Worm (Caenorhabditis elegans) whole organism, early embryonic: ENCODE measurements around the gene C32C4.3.

ENCODE experiments used
- B0310.2 ChIP-seq: sonication (generic microtip); optimal IDR thresholded peaks from 2 replicates; lab custom pipeline; 2016; ENCODE audit warnings: mild to moderate bottlenecking, missing genetic modification characterization, missing compliant biosample characterization
- F13C5.2 ChIP-seq: sonication (generic microtip); optimal IDR thresholded peaks from 2 replicates; lab custom pipeline; 2017; ENCODE audit warnings: mild to moderate bottlenecking, missing genetic modification characterization, inconsistent platforms, missing compliant biosample characterization
- aly-1 ChIP-seq: sonication (generic microtip); optimal IDR thresholded peaks from 2 replicates; lab custom pipeline; 2016; ENCODE audit warnings: missing genetic modification characterization, missing compliant biosample characterization
- ama-1 ChIP-seq: fragments of 150-350 bp; optimal IDR thresholded peaks from 2 replicates; lab custom pipeline; 2014
- ceh-13 ChIP-seq: fragments of 200-800 bp; sonication (Bioruptor generic); optimal IDR thresholded peaks from 2 replicates; lab custom pipeline; 2018; ENCODE audit warnings: mild to moderate bottlenecking, missing genetic modification characterization, missing compliant biosample characterization
- ceh-36 ChIP-seq: sonication (generic microtip); optimal IDR thresholded peaks from 2 replicates; lab custom pipeline; 2016; ENCODE audit warnings: missing genetic modification characterization, inconsistent platforms, missing compliant biosample characterization
- ets-7 ChIP-seq: sonication (generic microtip); optimal IDR thresholded peaks from 2 replicates; lab custom pipeline; 2016; ENCODE audit warnings: missing genotype, missing genetic modification characterization, missing compliant biosample characterization
- flt-1 ChIP-seq: fragments of 200-800 bp; sonication (Bioruptor generic); IDR thresholded peaks from 2 replicates; pipeline ENCODE4 v1.3.6; 2022; ENCODE audit warnings: missing genetic modification characterization, missing compliant biosample characterization
- hmbx-1 ChIP-seq: sonication (generic microtip); optimal IDR thresholded peaks from 2 replicates; lab custom pipeline; 2016; ENCODE audit warnings: mild to moderate bottlenecking, missing genetic modification characterization, missing compliant biosample characterization
- hmg-4 ChIP-seq: fragments of 200-800 bp; sonication (Bioruptor generic); optimal IDR thresholded peaks from 2 replicates; lab custom pipeline; 2018; ENCODE audit warnings: mild to moderate bottlenecking, missing genetic modification characterization, missing compliant biosample characterization
- hnd-1 ChIP-seq: sonication (generic microtip); optimal IDR thresholded peaks from 2 replicates; lab custom pipeline; 2016; ENCODE audit warnings: missing genetic modification characterization, missing compliant biosample characterization
- pes-1 ChIP-seq: fragments of 200-800 bp; sonication (Bioruptor generic); IDR thresholded peaks from 2 replicates; pipeline ENCODE4 v1.3.6; 2022; ENCODE audit warnings: missing genetic modification reagents, missing genetic modification characterization, missing compliant biosample characterization
- scrt-1 ChIP-seq: fragments of 200-800 bp; sonication (Bioruptor generic); IDR thresholded peaks from 2 replicates; pipeline ENCODE4 v1.3.6; 2022; ENCODE audit warnings: missing genetic modification characterization, missing compliant biosample characterization
- sea-1 ChIP-seq: fragments of 200-800 bp; sonication (Bioruptor generic); conservative IDR thresholded peaks from 2 replicates; pipeline ENCODE4 v1.3.6; 2022; ENCODE audit warnings: missing genetic modification characterization, missing compliant biosample characterization
- tbx-11 ChIP-seq: fragments of 200-800 bp; sonication (Bioruptor generic); IDR thresholded peaks from 2 replicates; pipeline ENCODE4 v1.3.6; 2022; ENCODE audit warnings: missing genetic modification characterization, missing compliant biosample characterization
- tbx-37 ChIP-seq: fragments of 200-800 bp; sonication (Bioruptor generic); conservative IDR thresholded peaks from 2 replicates; pipeline ENCODE4 v1.3.6; 2022; ENCODE audit warnings: missing genetic modification reagents, missing genetic modification characterization, missing compliant biosample characterization
- tra-4 ChIP-seq: sonication (generic microtip); optimal IDR thresholded peaks from 2 replicates; lab custom pipeline; 2017; ENCODE audit warnings: missing genetic modification characterization, missing compliant biosample characterization

The C32C4.3 gene

ce11 chrV:10681117-10681959 lies 34.4 kb upstream of the C32C4.3 start:
- TF ChIP-seq hnd-1 (tag; lab: Kevin White, UChicago) = no peak
- TF ChIP-seq B0310.2 (tag; lab: Kevin White, UChicago) = no peak
- TF ChIP-seq ama-1 (lab: Kevin White, UChicago) = no peak
- TF ChIP-seq tbx-11 (GFP tag; lab: Robert Waterston, UW) = no peak

DNA sequence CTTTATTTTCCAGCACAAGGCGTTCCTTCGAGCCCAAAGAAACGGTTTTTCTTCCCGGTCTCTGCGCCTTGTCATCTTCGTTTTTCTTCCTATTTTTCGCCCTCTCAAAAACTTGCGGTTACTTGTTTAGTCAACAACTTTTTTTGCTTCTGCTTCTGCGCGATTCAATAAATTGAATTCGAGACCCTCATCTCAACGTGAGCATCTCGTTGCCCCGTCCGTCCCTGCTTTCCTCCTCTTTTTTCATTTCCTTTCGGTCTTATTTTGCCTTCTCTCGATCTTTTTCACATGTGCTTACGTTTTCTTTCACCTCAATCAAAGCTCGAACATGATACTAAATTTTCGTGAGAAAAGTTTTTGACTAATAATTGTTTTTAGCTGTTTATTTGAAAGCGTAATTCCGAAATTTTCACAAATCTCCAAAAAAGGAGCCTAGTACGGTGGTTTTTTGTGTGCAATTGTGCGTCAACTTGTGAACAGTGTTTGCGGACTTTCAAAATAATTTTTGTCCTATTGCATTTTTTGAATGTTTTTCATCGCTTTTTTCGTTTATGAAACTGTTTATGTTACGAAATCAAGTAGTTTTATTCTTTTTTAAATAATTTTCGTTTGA lies 33.2 kb upstream of the C32C4.3 start:
- TF ChIP-seq tbx-11 (GFP tag; lab: Robert Waterston, UW) = no peak
- TF ChIP-seq scrt-1 (GFP tag; lab: Robert Waterston, UW) = no peak

ce11 chrV:10679080-10679479 lies 32.1 kb upstream of the C32C4.3 start:
- TF ChIP-seq ceh-36 (tag; lab: Kevin White, UChicago) (no peak), ama-1 (lab: Kevin White, UChicago) (no peak), pes-1 (GFP tag; lab: Robert Waterston, UW) (no peak), ets-7 (tag; lab: Kevin White, UChicago) (no peak), tbx-11 (GFP tag; lab: Robert Waterston, UW) (no peak), F13C5.2 (tag; lab: Kevin White, UChicago) (no peak), hmg-4 (no peak), scrt-1 (GFP tag; lab: Robert Waterston, UW) (no peak), ceh-13 (GFP tag; lab: Kevin White, UChicago) (no peak), hmbx-1 (tag; lab: Kevin White, UChicago) (no peak), flt-1 (GFP tag; lab: Robert Waterston, UW) (no peak), tbx-37 (no peak), B0310.2 (tag; lab: Kevin White, UChicago) (no peak), tra-4 (no peak), aly-1 (tag; lab: Kevin White, UChicago) (no peak), hnd-1 (tag; lab: Kevin White, UChicago) (no peak)

DNA sequence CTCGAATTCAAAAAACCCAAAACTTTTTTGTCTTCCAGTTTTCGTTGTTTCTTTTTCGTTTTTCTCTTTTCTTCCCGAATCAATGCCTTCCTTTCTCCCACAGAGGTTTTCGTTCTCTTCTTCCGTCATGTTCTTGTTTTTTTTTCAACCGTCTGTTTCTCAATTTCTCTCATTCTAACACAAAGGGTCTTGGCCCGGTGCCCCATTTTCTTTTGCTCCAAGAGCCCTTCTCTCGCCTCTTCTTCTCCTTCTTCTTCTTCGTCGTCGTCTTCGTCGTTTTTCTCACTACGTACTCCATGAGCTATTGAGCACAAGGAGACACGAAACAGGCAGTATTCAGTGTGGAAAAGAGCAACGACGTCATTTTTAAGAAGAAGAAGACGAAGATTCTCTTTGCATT lies 30.5 kb upstream of the C32C4.3 start:
- TF ChIP-seq hmbx-1 (tag; lab: Kevin White, UChicago) = no peak
- no peak for TF ChIP-seq ceh-13 (GFP tag; lab: Kevin White, UChicago)
- no peak for TF ChIP-seq ceh-36 (tag; lab: Kevin White, UChicago)
- TF ChIP-seq B0310.2 (tag; lab: Kevin White, UChicago) = no peak
- TF ChIP-seq aly-1 (tag; lab: Kevin White, UChicago) = no peak
- TF ChIP-seq pes-1 (GFP tag; lab: Robert Waterston, UW) = no peak
- no peak for TF ChIP-seq tra-4
- no peak for TF ChIP-seq tbx-37
- TF ChIP-seq hmg-4 = no peak
- no peak for TF ChIP-seq tbx-11 (GFP tag; lab: Robert Waterston, UW)

DNA sequence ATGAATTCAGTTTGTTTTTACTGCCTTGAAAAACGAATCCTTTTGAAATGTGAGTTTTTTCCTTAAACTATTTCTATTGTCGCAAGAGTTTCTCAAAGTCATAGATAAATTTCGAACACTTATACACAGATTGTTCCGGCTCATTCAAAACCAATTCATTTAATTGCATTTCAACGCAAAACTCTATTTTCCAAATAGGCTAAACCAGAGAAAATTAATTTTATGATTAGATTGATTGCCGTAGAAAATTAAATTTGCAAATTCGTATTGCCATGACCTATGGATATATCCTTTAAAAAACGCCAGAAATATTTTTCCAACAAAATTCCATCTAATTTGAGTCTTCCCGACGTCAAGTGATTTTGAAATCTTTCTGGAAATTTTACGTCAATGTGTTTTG lies 29.0 kb upstream of the C32C4.3 start:
- TF ChIP-seq hnd-1 (tag; lab: Kevin White, UChicago) = no peak
- no peak for TF ChIP-seq ceh-13 (GFP tag; lab: Kevin White, UChicago)
- TF ChIP-seq flt-1 (GFP tag; lab: Robert Waterston, UW) = no peak
- no peak for TF ChIP-seq F13C5.2 (tag; lab: Kevin White, UChicago)
- TF ChIP-seq hmbx-1 (tag; lab: Kevin White, UChicago) = no peak
- no peak for TF ChIP-seq ets-7 (tag; lab: Kevin White, UChicago)
- no peak for TF ChIP-seq hmg-4
- no peak for TF ChIP-seq ama-1 (lab: Kevin White, UChicago)
- no peak for TF ChIP-seq pes-1 (GFP tag; lab: Robert Waterston, UW)
- no peak for TF ChIP-seq tbx-11 (GFP tag; lab: Robert Waterston, UW)
- no peak for TF ChIP-seq tra-4

DNA sequence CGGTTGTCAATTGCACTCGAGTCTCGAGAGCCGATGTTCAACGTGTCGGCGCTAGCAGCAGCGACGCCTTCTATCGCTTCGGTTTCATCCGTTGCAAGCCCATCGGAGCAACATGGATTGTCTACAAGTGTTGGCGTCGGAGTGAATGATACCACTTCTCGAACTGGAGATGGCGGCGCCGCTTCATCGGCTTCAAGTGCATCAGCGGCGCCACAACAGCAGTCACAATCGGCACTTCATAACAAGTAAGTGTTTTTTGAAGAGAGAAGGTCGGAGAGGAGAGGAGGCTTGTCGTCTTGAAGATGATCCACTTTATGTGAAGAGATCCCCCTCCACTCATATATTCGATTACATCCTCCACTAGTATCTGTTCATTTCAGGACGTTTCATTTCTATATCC lies 25.7 kb upstream of the C32C4.3 start:
- TF ChIP-seq scrt-1 (GFP tag; lab: Robert Waterston, UW) (no peak), B0310.2 (tag; lab: Kevin White, UChicago) (no peak), F13C5.2 (tag; lab: Kevin White, UChicago) (no peak), ceh-36 (tag; lab: Kevin White, UChicago) (no peak), ama-1 (lab: Kevin White, UChicago) (no peak), hnd-1 (tag; lab: Kevin White, UChicago) (no peak), tra-4 (no peak), pes-1 (GFP tag; lab: Robert Waterston, UW) (no peak)

DNA sequence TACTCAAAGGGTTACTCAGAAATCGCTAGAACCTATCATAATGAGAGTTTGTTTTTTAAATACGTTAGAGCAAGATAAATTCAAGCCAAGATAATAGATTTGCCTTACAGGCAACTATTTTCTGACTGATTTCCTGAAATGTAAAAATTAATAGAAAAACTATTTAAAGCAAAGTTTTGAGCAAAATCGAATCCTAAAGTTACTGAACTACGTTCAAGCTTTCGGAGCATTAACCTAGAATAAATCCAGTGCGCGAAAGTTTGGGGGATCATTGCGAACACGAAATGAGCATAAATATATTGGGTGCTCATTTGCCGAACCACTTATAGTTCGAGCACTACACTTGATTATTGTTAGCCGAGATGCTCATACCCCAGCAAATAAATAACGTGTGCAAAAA lies 24.7 kb upstream of the C32C4.3 start, which contains the start of gene ceh-22:
TSS of gene ceh-22 (plus strand) at position 301 of the 400 bp plus-strand sequence.
- TF ChIP-seq ets-7 (tag; lab: Kevin White, UChicago) (no peak), tra-4 (no peak), sea-1 (GFP tag; lab: Robert Waterston, UW) (no peak), flt-1 (GFP tag; lab: Robert Waterston, UW) (no peak), ceh-13 (GFP tag; lab: Kevin White, UChicago) (no peak), hmbx-1 (tag; lab: Kevin White, UChicago) (no peak), hnd-1 (tag; lab: Kevin White, UChicago) (no peak), scrt-1 (GFP tag; lab: Robert Waterston, UW) (no peak), F13C5.2 (tag; lab: Kevin White, UChicago) (no peak), aly-1 (tag; lab: Kevin White, UChicago) (no peak), tbx-37 (no peak), ceh-36 (tag; lab: Kevin White, UChicago) (no peak), B0310.2 (tag; lab: Kevin White, UChicago) (no peak), pes-1 (GFP tag; lab: Robert Waterston, UW) (no peak), tbx-11 (GFP tag; lab: Robert Waterston, UW) (no peak), ama-1 (lab: Kevin White, UChicago) (no peak)
